Worm (Caenorhabditis elegans): ENCODE measurements around the gene chil-2.

chil-2 gene

ce11 chrII:9850945-9851344 lies 23.5 kb downstream of the chil-2 start, which contains the start of gene ZK938.10:
TSS of gene ZK938.10 (minus strand) at chrII:9851045.
- TF ChIP-seq ceh-16 (tag; optimal IDR thresholded peaks at IDR 0.05) (no peak), nhr-12 (tag; optimal IDR thresholded peaks at IDR 0.05) (no peak), mml-1 (tag; optimal IDR thresholded peaks at IDR 0.05) (no peak), unc-62 (GFP tag; optimal IDR thresholded peaks at IDR 0.05) (no peak), ztf-4 (tag; optimal IDR thresholded peaks at IDR 0.05) (no peak), ztf-11 (tag; optimal IDR thresholded peaks at IDR 0.05) (no peak), ZK546.5 (tag; optimal IDR thresholded peaks at IDR 0.05) (no peak), R02D3.7 (tag; optimal IDR thresholded peaks at IDR 0.05) (no peak)

ce11 chrII:9849497-9849896 lies 24.9 kb downstream of the chil-2 start, which contains the start of gene old-2:
TSS of gene old-2 (minus strand) at chrII:9849597.
- TF ChIP-seq aly-2 (tag; optimal IDR thresholded peaks at IDR 0.05) (no peak), fkh-10 (GFP tag; optimal IDR thresholded peaks at IDR 0.05) (no peak), ZK546.5 (tag; optimal IDR thresholded peaks at IDR 0.05) (no peak), egl-27 (tag; optimal IDR thresholded peaks at IDR 0.05) (no peak), ceh-82 (tag; optimal IDR thresholded peaks at IDR 0.05) (no peak), lsy-12 (tag; optimal IDR thresholded peaks at IDR 0.05) (no peak), ceh-9 (tag; optimal IDR thresholded peaks at IDR 0.05) (no peak), nhr-11 (tag; optimal IDR thresholded peaks at IDR 0.05) (no peak), mml-1 (tag; optimal IDR thresholded peaks at IDR 0.05) (no peak), lin-39 (tag; optimal IDR thresholded peaks at IDR 0.05) (no peak), nhr-43 (tag; optimal IDR thresholded peaks at IDR 0.05; ENCODE audit: poor library complexity, severe bottlenecking) (no peak), eor-1 (tag; optimal IDR thresholded peaks at IDR 0.05) (no peak), nhr-77 (tag; optimal IDR thresholded peaks at IDR 0.05) (no peak), tbx-2 (tag; optimal IDR thresholded peaks at IDR 0.05) (no peak), unc-39 (tag; optimal IDR thresholded peaks at IDR 0.05) (no peak), ceh-16 (tag; optimal IDR thresholded peaks at IDR 0.05) (no peak), hmg-11 (tag; optimal IDR thresholded peaks at IDR 0.05) (no peak)

ce11 chrII:9845239-9845638 lies 29.2 kb downstream of the chil-2 start, which contains the start of gene chil-9:
TSS of gene chil-9 (minus strand) at chrII:9845339.
- TF ChIP-seq nhr-23 (tag; optimal IDR thresholded peaks at IDR 0.05) (no peak), unc-39 (tag; optimal IDR thresholded peaks at IDR 0.05) (no peak), nhr-25 (tag; optimal IDR thresholded peaks at IDR 0.05) (no peak), nhr-77 (tag; optimal IDR thresholded peaks at IDR 0.05) (no peak), ztf-4 (tag; optimal IDR thresholded peaks at IDR 0.05) (no peak), skn-1 (tag; optimal IDR thresholded peaks at IDR 0.05) (no peak), snpc-4 (tag; optimal IDR thresholded peaks at IDR 0.05) (no peak), ceh-28 (tag; optimal IDR thresholded peaks at IDR 0.05) (no peak), nhr-76 (tag; optimal IDR thresholded peaks at IDR 0.05) (no peak), ceh-82 (tag; optimal IDR thresholded peaks at IDR 0.05) (no peak), ceh-16 (tag; optimal IDR thresholded peaks at IDR 0.05) (no peak), jun-1 (tag; optimal IDR thresholded peaks at IDR 0.05) (no peak)

ce11 chrII:9841985-9842505 lies 32.4 kb downstream of the chil-2 start, which contains the start of gene rnh-1.2:
TSS of gene rnh-1.2 (minus strand) at chrII:9842035.
- TF ChIP-seq tbx-2 (tag; optimal IDR thresholded peaks at IDR 0.05) (no peak), nhr-23 (tag; optimal IDR thresholded peaks at IDR 0.05) (no peak), jun-1 (tag; optimal IDR thresholded peaks at IDR 0.05) (no peak), nhr-25 (tag; optimal IDR thresholded peaks at IDR 0.05) (no peak), elt-3 (tag; optimal IDR thresholded peaks at IDR 0.05) (no peak), lin-15B (tag; optimal IDR thresholded peaks at IDR 0.05) (no peak), ZK546.5 (tag; optimal IDR thresholded peaks at IDR 0.05) (no peak), zag-1 (tag; optimal IDR thresholded peaks at IDR 0.05) (no peak), ztf-4 (tag; optimal IDR thresholded peaks at IDR 0.05) (no peak), mml-1 (tag; optimal IDR thresholded peaks at IDR 0.05) (no peak), nhr-76 (tag; optimal IDR thresholded peaks at IDR 0.05) (no peak), ceh-82 (tag; optimal IDR thresholded peaks at IDR 0.05) (no peak), ceh-16 (tag; optimal IDR thresholded peaks at IDR 0.05) (no peak), ceh-28 (tag; optimal IDR thresholded peaks at IDR 0.05) (no peak), nhr-11 (tag; optimal IDR thresholded peaks at IDR 0.05) (no peak), lin-39 (tag; optimal IDR thresholded peaks at IDR 0.05) (no peak), eor-1 (tag; optimal IDR thresholded peaks at IDR 0.05) (no peak), fos-1 (tag; optimal IDR thresholded peaks at IDR 0.05) (no peak)

- TF ChIP-seq elt-2 (tag; optimal IDR thresholded peaks at IDR 0.05) (no peak), lin-15B (tag; optimal IDR thresholded peaks at IDR 0.05) (no peak), R02D3.7 (tag; optimal IDR thresholded peaks at IDR 0.05) (no peak), skn-1 (tag; optimal IDR thresholded peaks at IDR 0.05) (no peak), mdl-1 (tag; optimal IDR thresholded peaks at IDR 0.05) (no peak), nhr-76 (tag; optimal IDR thresholded peaks at IDR 0.05) (no peak), ceh-9 (tag; optimal IDR thresholded peaks at IDR 0.05) (no peak), ceh-82 (tag; optimal IDR thresholded peaks at IDR 0.05) (no peak), zag-1 (tag; optimal IDR thresholded peaks at IDR 0.05) (no peak), fkh-10 (GFP tag; optimal IDR thresholded peaks at IDR 0.05) (no peak), pqm-1 (tag; optimal IDR thresholded peaks at IDR 0.05) (no peak)
These were observed 34.1 kb downstream of the chil-2 start, which contains the start of gene ZK938.11 for ce11 chrII:9840313-9840712. TSS of gene ZK938.11 (minus strand) at chrII:9840413.

Measured in whole organism, L3 larva.